Fruit fly (Drosophila melanogaster) whole organism, embryonic: Measurements from ENCODE around the gene Mvl.

Source experiments
- CG14965 ChIP-seq: fragments of 200-800 bp; sonication (Bioruptor generic); optimal IDR thresholded peaks from 2 replicates; lab custom pipeline; 2016; ENCODE audit warnings: missing biosample characterization, missing genetic modification characterization, borderline replicate concordance
- CG18764 ChIP-seq: fragments of 200-800 bp; sonication (Bioruptor generic); optimal IDR thresholded peaks from 3 replicates; lab custom pipeline; 2016; ENCODE audit warnings: missing biosample characterization, missing genetic modification characterization
- CG2678 ChIP-seq: fragments of 200-800 bp; sonication (Bioruptor generic); optimal IDR thresholded peaks from 3 replicates; lab custom pipeline; 2019; ENCODE audit warnings: missing biosample characterization, mild to moderate bottlenecking, missing genetic modification characterization, moderate library complexity
- CG34422 ChIP-seq: fragments of 200-800 bp; sonication (Bioruptor generic); IDR thresholded peaks from 3 replicates; pipeline ENCODE4 v1.3.6; 2022; ENCODE audit warnings: missing biosample characterization, missing genetic modification characterization
- CG6791 ChIP-seq: fragments of 200-800 bp; sonication (Bioruptor generic); IDR thresholded peaks from 3 replicates; pipeline ENCODE4 v1.3.6; 2022; ENCODE audit warnings: missing biosample characterization, missing genetic modification characterization; ENCODE audit not compliant: partially characterized antibody
- Eip74EF ChIP-seq, 2 experiments: fragments of 200-800 bp in 1 of 2; fragments of >200 bp in 1 of 2; sonication (Bioruptor generic) in 1 of 2; optimal IDR thresholded peaks; 2 replicates each; lab custom pipeline; 2017 to 2019; ENCODE audit warnings: missing biosample characterization in 2 of 2, missing genetic modification characterization in 2 of 2, mild to moderate bottlenecking in 1 of 2, moderate library complexity in 1 of 2
- exex ChIP-seq: fragments of 200-800 bp; sonication (Bioruptor generic); optimal IDR thresholded peaks from 4 replicates; lab custom pipeline; 2018; ENCODE audit warnings: missing biosample characterization, mild to moderate bottlenecking, missing genetic modification characterization, moderate library complexity
- gcm ChIP-seq: fragments of 200-800 bp; sonication (Bioruptor generic); optimal IDR thresholded peaks from 2 replicates; lab custom pipeline; 2019; ENCODE audit warnings: missing biosample characterization, mild to moderate bottlenecking, missing genetic modification characterization, moderate library complexity
- insv ChIP-seq, 2 experiments: fragments of 200-800 bp; sonication (Bioruptor generic); optimal IDR thresholded peaks; 3 replicates each; lab custom pipeline; 2016 to 2018; ENCODE audit warnings: missing biosample characterization in 2 of 2, missing genetic modification characterization in 2 of 2
- p53 ChIP-seq: fragments of 200-800 bp; sonication (Bioruptor generic); optimal IDR thresholded peaks from 2 replicates; lab custom pipeline; 2016; ENCODE audit warnings: missing biosample characterization, missing genetic modification characterization
- repo ChIP-seq: fragments of 200-800 bp; sonication (Bioruptor generic); optimal IDR thresholded peaks from 2 replicates; lab custom pipeline; 2016; ENCODE audit warnings: missing biosample characterization, missing genetic modification characterization
- sug ChIP-seq: fragments of 200-800 bp; optimal IDR thresholded peaks from 2 replicates; lab custom pipeline; 2019; ENCODE audit warnings: missing biosample characterization, mild to moderate bottlenecking, missing genetic modification characterization, moderate library complexity

- TF ChIP-seq gcm (GFP tag; lab: Kevin White, UChicago) (no peak), exex (peak; percentile 100), CG34422 (GFP tag; lab: Robert Waterston, UW) (no peak), CG2678 (tag; lab: Kevin White, UChicago) (no peak), p53 (GFP tag; lab: Kevin White, UChicago) (no peak), sug (tag; lab: Kevin White, UChicago) (peak; percentile 81), Eip74EF (GFP tag; optimal IDR thresholded peaks at IDR 0.05; lab: Kevin White, UChicago) (no peak), CG6791 (GFP tag; lab: Robert Waterston, UW) (no peak), repo (no peak), CG18764 (GFP tag; lab: Kevin White, UChicago) (no peak), insv (GFP tag; optimal IDR thresholded peaks at IDR 0.05; lab: Kevin White, UChicago) (no peak), CG14965 (GFP tag; lab: Kevin White, UChicago) (no peak)
These were observed 17.6 kb upstream of the Mvl start for dm6 chr3R:21078211-21078610.
